Fruit fly (Drosophila melanogaster) whole organism, embryonic: Measurements from ENCODE around the gene CG13991.

ENCODE experiments used
- Asciz ChIP-seq: fragments of 200-800 bp; sonication (Bioruptor generic); optimal IDR thresholded peaks from 2 replicates; lab custom pipeline; 2017; ENCODE audit warnings: missing biosample characterization, mild to moderate bottlenecking, missing genetic modification characterization, missing genetic modification reagents
- Atf3 ChIP-seq: fragments of 200-800 bp; sonication (Bioruptor generic); optimal IDR thresholded peaks from 3 replicates; lab custom pipeline; 2016; ENCODE audit warnings: missing biosample characterization, missing genetic modification characterization
- CG11695 ChIP-seq: fragments of 200-800 bp; sonication (Bioruptor generic); IDR thresholded peaks from 3 replicates; pipeline ENCODE4 v1.3.6; 2022; ENCODE audit warnings: missing biosample characterization, missing genetic modification characterization
- CG12391 ChIP-seq: fragments of 200-800 bp; sonication (Bioruptor generic); optimal IDR thresholded peaks from 3 replicates; lab custom pipeline; 2018; ENCODE audit warnings: missing biosample characterization, mild to moderate bottlenecking, missing genetic modification characterization, moderate library complexity
- CG13424 ChIP-seq: fragments of 200-800 bp; sonication (Bioruptor generic); optimal IDR thresholded peaks from 2 replicates; lab custom pipeline; 2019; ENCODE audit warnings: missing biosample characterization, mild to moderate bottlenecking, missing genetic modification characterization, moderate library complexity
- CG13775 ChIP-seq: fragments of 200-800 bp; sonication (Bioruptor generic); optimal IDR thresholded peaks from 3 replicates; lab custom pipeline; 2017; ENCODE audit warnings: missing biosample characterization, mild to moderate bottlenecking, missing genetic modification characterization
- CG15479 ChIP-seq: fragments of 200-800 bp; sonication (Bioruptor generic); optimal IDR thresholded peaks from 3 replicates; lab custom pipeline; 2019; ENCODE audit warnings: missing biosample characterization, mild to moderate bottlenecking, missing genetic modification characterization, moderate library complexity
- CG15696 ChIP-seq: fragments of 200-800 bp; sonication (Bioruptor generic); optimal IDR thresholded peaks from 2 replicates; lab custom pipeline; 2019; ENCODE audit warnings: missing biosample characterization, mild to moderate bottlenecking, missing genetic modification characterization, moderate library complexity
- CG16815 ChIP-seq: fragments of 200-800 bp; sonication (Bioruptor generic); optimal IDR thresholded peaks from 3 replicates; lab custom pipeline; 2017; ENCODE audit warnings: missing biosample characterization, mild to moderate bottlenecking, missing genetic modification characterization
- CG17186 ChIP-seq: fragments of 200-800 bp; sonication (Bioruptor generic); optimal IDR thresholded peaks from 3 replicates; lab custom pipeline; 2017; ENCODE audit warnings: missing biosample characterization, missing genetic modification reagents, missing genetic modification characterization
- CG17912 ChIP-seq: fragments of 200-800 bp; sonication (Bioruptor generic); optimal IDR thresholded peaks from 2 replicates; lab custom pipeline; 2018; ENCODE audit warnings: missing biosample characterization, mild to moderate bottlenecking, missing genetic modification characterization
- CG1792 ChIP-seq: fragments of 200-800 bp; sonication (Bioruptor generic); optimal IDR thresholded peaks from 2 replicates; lab custom pipeline; 2016; ENCODE audit warnings: missing biosample characterization, missing genetic modification characterization
- CG4707 ChIP-seq: fragments of 200-800 bp; sonication (Bioruptor generic); optimal IDR thresholded peaks from 2 replicates; lab custom pipeline; 2018; ENCODE audit warnings: missing biosample characterization, mild to moderate bottlenecking, missing genetic modification characterization, moderate library complexity
- CG9215 ChIP-seq: fragments of 200-800 bp; sonication (Bioruptor generic); IDR thresholded peaks from 2 replicates; pipeline ENCODE4 v1.3.6; 2022; ENCODE audit warnings: missing biosample characterization, missing genetic modification characterization
- CG9727 ChIP-seq: fragments of 200-800 bp; sonication (Bioruptor generic); optimal IDR thresholded peaks from 3 replicates; lab custom pipeline; 2017; ENCODE audit warnings: missing biosample characterization, mild to moderate bottlenecking, missing genetic modification characterization
- Dbx ChIP-seq: fragments of 200-800 bp; sonication (Bioruptor generic); IDR thresholded peaks from 3 replicates; pipeline ENCODE4 v1.3.6; 2022; ENCODE audit warnings: missing biosample characterization, missing genetic modification characterization
- E2f2 ChIP-seq: fragments of 200-800 bp; sonication (Bioruptor generic); IDR thresholded peaks from 2 replicates; pipeline ENCODE4 v1.3.6; 2022; ENCODE audit warnings: missing biosample characterization, missing genetic modification characterization
- Hmr ChIP-seq: fragments of 200-800 bp; sonication (Bioruptor generic); optimal IDR thresholded peaks from 3 replicates; lab custom pipeline; 2017; ENCODE audit warnings: mild to moderate bottlenecking, missing biosample characterization, missing genetic modification reagents, missing genetic modification characterization
- Hr51 ChIP-seq, 2 experiments: fragments of 200-800 bp; sonication (Bioruptor generic); optimal IDR thresholded peaks; 2 replicates in 1 of 2; 3 replicates in 1 of 2; lab custom pipeline; 2016 to 2018; ENCODE audit warnings: missing biosample characterization in 2 of 2, missing genetic modification characterization in 2 of 2, mild to moderate bottlenecking in 1 of 2, moderate library complexity in 1 of 2
- MTF-1 ChIP-seq: fragments of 200-800 bp; sonication (Bioruptor generic); optimal IDR thresholded peaks from 2 replicates; lab custom pipeline; 2018; ENCODE audit warnings: missing biosample characterization, mild to moderate bottlenecking, missing genetic modification characterization, borderline replicate concordance
- Neu2 ChIP-seq: fragments of 200-800 bp; sonication (Bioruptor generic); optimal IDR thresholded peaks from 3 replicates; lab custom pipeline; 2016; ENCODE audit warnings: missing biosample characterization, missing genetic modification characterization, borderline replicate concordance
- Rfx ChIP-seq: fragments of 200-800 bp; sonication (Bioruptor generic); IDR thresholded peaks from 2 replicates; pipeline ENCODE4 v1.3.6; 2022; ENCODE audit warnings: missing biosample characterization, missing genetic modification characterization
- Rx ChIP-seq: fragments of 200-800 bp; sonication (Bioruptor generic); IDR thresholded peaks from 2 replicates; pipeline ENCODE4 v1.3.6; 2022; ENCODE audit warnings: missing biosample characterization, missing genetic modification characterization
- TFAM ChIP-seq: fragments of 200-800 bp; sonication (Bioruptor generic); optimal IDR thresholded peaks from 2 replicates; lab custom pipeline; 2017; ENCODE audit warnings: missing biosample characterization, missing genetic modification characterization, inconsistent platforms
- ac ChIP-seq: fragments of 200-800 bp; sonication (Bioruptor generic); optimal IDR thresholded peaks from 3 replicates; lab custom pipeline; 2017; ENCODE audit warnings: missing biosample characterization, mild to moderate bottlenecking, missing genetic modification characterization
- ap ChIP-seq: fragments of 200-800 bp; sonication (Bioruptor generic); IDR thresholded peaks from 2 replicates; pipeline ENCODE4 v1.3.6; 2022; ENCODE audit warnings: missing biosample characterization, missing genetic modification characterization
- bab2 ChIP-seq: fragments of 200-800 bp; sonication (Bioruptor generic); optimal IDR thresholded peaks from 2 replicates; lab custom pipeline; 2016; ENCODE audit warnings: missing biosample characterization, missing genetic modification characterization
- cas ChIP-seq: fragments of 200-800 bp; sonication (Bioruptor generic); IDR thresholded peaks from 2 replicates; pipeline ENCODE4 v1.3.6; 2022; ENCODE audit warnings: missing biosample characterization, missing genetic modification characterization
- crp ChIP-seq, 2 experiments: fragments of 200-800 bp; sonication (Bioruptor generic); optimal IDR thresholded peaks; 2 replicates in 1 of 2; 3 replicates in 1 of 2; lab custom pipeline; 2017; ENCODE audit warnings: missing biosample characterization in 2 of 2, missing genetic modification characterization in 2 of 2, mild to moderate bottlenecking in 1 of 2, moderate library complexity in 1 of 2
- dimm ChIP-seq: fragments of 200-800 bp; sonication (Bioruptor generic); IDR thresholded peaks from 2 replicates; pipeline ENCODE4 v1.3.6; 2022; ENCODE audit warnings: missing biosample characterization, missing genetic modification characterization
- dysf ChIP-seq: fragments of 200-800 bp; sonication (Bioruptor generic); IDR thresholded peaks from 3 replicates; pipeline ENCODE4 v1.3.6; 2022; ENCODE audit warnings: missing biosample characterization, missing genetic modification characterization
- en ChIP-seq: fragments of 200-800 bp; sonication (Bioruptor generic); optimal IDR thresholded peaks from 2 replicates; lab custom pipeline; 2016; ENCODE audit warnings: missing biosample characterization, missing genetic modification characterization
- eyg ChIP-seq: fragments of 200-800 bp; sonication (Bioruptor generic); optimal IDR thresholded peaks from 3 replicates; lab custom pipeline; 2016; ENCODE audit warnings: missing biosample characterization, missing genetic modification characterization
- fru ChIP-seq: fragments of >200 bp; optimal IDR thresholded peaks from 2 replicates; lab custom pipeline; 2017
- grau ChIP-seq: fragments of 200-800 bp; optimal IDR thresholded peaks from 3 replicates; lab custom pipeline; 2019; ENCODE audit warnings: missing biosample characterization, mild to moderate bottlenecking, missing genetic modification characterization, moderate library complexity
- gsb-n ChIP-seq: fragments of 200-800 bp; sonication (Bioruptor generic); optimal IDR thresholded peaks from 3 replicates; lab custom pipeline; 2018; ENCODE audit warnings: missing biosample characterization, mild to moderate bottlenecking, missing genetic modification characterization
- gt ChIP-seq: fragments of 200-800 bp; sonication (Bioruptor generic); IDR thresholded peaks from 2 replicates; pipeline ENCODE4 v1.3.6; 2022; ENCODE audit warnings: missing biosample characterization, missing genetic modification characterization
- hkb ChIP-seq, 2 experiments: fragments of 200-800 bp in 1 of 2; fragments of >200 bp in 1 of 2; sonication (Bioruptor generic) in 1 of 2; IDR thresholded peaks in 1 of 2; optimal IDR thresholded peaks in 1 of 2; 2 replicates each; pipeline versions ENCODE4 v1.3.6 to Lab custom; 2017 to 2022; ENCODE audit warnings: missing biosample characterization in 1 of 2, missing genetic modification characterization in 1 of 2
- jing ChIP-seq: fragments of 200-800 bp; sonication (Bioruptor generic); optimal IDR thresholded peaks from 2 replicates; lab custom pipeline; 2018; ENCODE audit warnings: missing biosample characterization, mild to moderate bottlenecking, missing genetic modification characterization
- kah ChIP-seq: fragments of 200-800 bp; sonication (Bioruptor generic); optimal IDR thresholded peaks from 2 replicates; lab custom pipeline; 2018; ENCODE audit warnings: missing biosample characterization, mild to moderate bottlenecking, missing genetic modification characterization
- lab ChIP-seq: fragments of 200-800 bp; sonication (Bioruptor generic); optimal IDR thresholded peaks from 3 replicates; lab custom pipeline; 2017; ENCODE audit warnings: missing biosample characterization, missing genetic modification characterization, mild to moderate bottlenecking, moderate library complexity, missing genetic modification reagents
- phol ChIP-seq: fragments of 200-800 bp; sonication (Bioruptor generic); optimal IDR thresholded peaks from 3 replicates; lab custom pipeline; 2018; ENCODE audit warnings: missing biosample characterization, mild to moderate bottlenecking, missing genetic modification characterization, moderate library complexity
- repo ChIP-seq: fragments of 200-800 bp; sonication (Bioruptor generic); optimal IDR thresholded peaks from 2 replicates; lab custom pipeline; 2016; ENCODE audit warnings: missing biosample characterization, missing genetic modification characterization
- ro ChIP-seq: fragments of 200-800 bp; sonication (Bioruptor generic); IDR thresholded peaks from 2 replicates; pipeline ENCODE4 v1.3.6; 2022; ENCODE audit warnings: missing biosample characterization, missing genetic modification characterization
- sens ChIP-seq: fragments of 200-800 bp; sonication (Bioruptor generic); peaks from one replicate; lab custom pipeline; 2016; ENCODE audit warnings: missing biosample characterization, missing genetic modification characterization
- sisA ChIP-seq: fragments of 200-800 bp; sonication (Bioruptor generic); IDR thresholded peaks from 2 replicates; pipeline ENCODE4 v1.3.6; 2022; ENCODE audit warnings: missing biosample characterization, missing genetic modification characterization
- sqz ChIP-seq: fragments of 200-800 bp; sonication (Bioruptor generic); optimal IDR thresholded peaks from 3 replicates; lab custom pipeline; 2018; ENCODE audit warnings: missing biosample characterization, mild to moderate bottlenecking, missing genetic modification characterization
- wdn ChIP-seq: fragments of 200-800 bp; sonication (Bioruptor generic); IDR thresholded peaks from 2 replicates; pipeline ENCODE4 v1.3.6; 2022; ENCODE audit warnings: missing biosample characterization, missing genetic modification characterization
- zfh2 ChIP-seq: fragments of 200-800 bp; sonication (Bioruptor generic); optimal IDR thresholded peaks from 2 replicates; lab custom pipeline; 2016; ENCODE audit warnings: missing biosample characterization, missing genetic modification characterization

Gene CG13991

DNA sequence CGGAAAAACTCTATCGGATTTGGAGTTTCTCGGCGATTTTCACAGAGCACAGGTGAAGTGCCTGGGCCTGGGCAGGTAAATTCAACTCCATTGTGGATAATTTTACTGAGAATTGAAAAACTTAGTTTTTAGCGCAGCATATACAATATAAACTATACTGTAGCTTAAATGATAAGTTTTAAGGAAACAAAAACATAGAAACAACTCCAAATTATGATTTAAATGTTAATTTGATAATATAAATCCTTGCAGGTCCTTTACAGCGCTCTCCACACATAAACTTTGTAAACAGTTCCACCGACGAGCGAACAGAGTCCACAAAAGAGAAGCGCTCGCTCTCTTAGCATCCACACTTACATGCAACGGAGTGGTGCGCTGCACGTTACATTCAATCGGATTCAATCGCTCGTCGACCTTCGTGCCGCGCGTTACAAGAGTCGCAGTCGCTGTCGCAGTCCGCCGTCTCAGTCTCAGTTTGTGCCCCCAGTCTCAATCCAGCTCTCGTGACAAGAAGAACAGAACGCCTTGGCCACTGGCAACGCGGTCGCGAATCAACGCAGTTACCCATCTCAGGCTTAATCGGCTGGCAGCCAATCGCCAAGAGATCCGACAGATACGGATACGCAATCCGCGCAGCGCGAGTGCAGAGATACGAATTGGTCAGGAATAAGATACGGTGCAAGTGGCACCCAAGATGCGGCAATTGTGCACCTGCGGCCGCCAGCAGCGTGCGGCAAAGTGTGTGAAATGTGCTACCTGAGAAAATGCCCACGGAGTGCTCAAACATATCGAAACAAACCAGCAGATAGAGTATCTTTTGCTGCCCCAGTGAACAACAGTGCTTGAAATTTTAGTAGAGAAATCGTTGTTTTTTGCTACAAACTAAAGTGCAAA lies 39.8 kb downstream of the CG13991 start, which contains the start of gene smal (continued):
- TF ChIP-seq Atf3 (GFP tag; lab: Kevin White, UChicago) (no peak), phol (tag; lab: Kevin White, UChicago) (no peak), CG17912 (GFP tag; lab: Kevin White, UChicago) (no peak), crp (GFP tag; optimal IDR thresholded peaks at IDR 0.05; lab: Kevin White, UChicago) (no peak), kah (GFP tag; lab: Kevin White, UChicago) (no peak), dysf (GFP tag; lab: Robert Waterston, UW) (no peak), CG9215 (GFP tag; lab: Robert Waterston, UW) (no peak), sens (GFP tag; lab: Kevin White, UChicago) (peak; percentile 86), CG13775 (GFP tag; lab: Kevin White, UChicago) (peak; percentile 1), CG11695 (GFP tag; lab: Robert Waterston, UW) (no peak), cas (GFP tag; lab: Robert Waterston, UW) (no peak), Asciz (GFP tag; lab: Kevin White, UChicago) (no peak), fru (lab: Kevin White, UChicago) (no peak), CG9727 (GFP tag; lab: Kevin White, UChicago) (no peak), CG12391 (no peak), CG17186 (GFP tag; lab: Kevin White, UChicago) (no peak), Dbx (no peak), Rfx (GFP tag; lab: Robert Waterston, UW) (0 out of 2 replicates have a peak, but pooled peaks have one; percentile 5), lab (GFP tag; lab: Kevin White, UChicago) (peak; percentile 45), zfh2 (GFP tag; lab: Kevin White, UChicago) (no peak), MTF-1 (GFP tag; lab: Kevin White, UChicago) (no peak), ac (GFP tag; lab: Kevin White, UChicago) (peak; percentile 31), gt (GFP tag; lab: Robert Waterston, UW) (no peak), Rx (GFP tag; lab: Robert Waterston, UW) (no peak), TFAM (no peak), Hmr (GFP tag; lab: Kevin White, UChicago) (peak; percentile 41), CG13424 (tag; lab: Kevin White, UChicago) (no peak), gsb-n (tag; lab: Kevin White, UChicago) (no peak), grau (tag; lab: Kevin White, UChicago) (no peak), bab2 (GFP tag; lab: Kevin White, UChicago) (no peak), eyg (no peak), sqz (no peak), repo (GFP tag; lab: Kevin White, UChicago) (peak; percentile 17), wdn (GFP tag; lab: Robert Waterston, UW) (no peak), CG4707 (GFP tag; lab: Kevin White, UChicago) (peak; percentile 36), sisA (no peak), Hr51 (GFP tag; optimal IDR thresholded peaks at IDR 0.05; lab: Kevin White, UChicago) (peak in 1 of 2 experiments; percentile 34), en (no peak), CG15479 (GFP tag; lab: Kevin White, UChicago) (peak; percentile 91), dimm (GFP tag; lab: Robert Waterston, UW) (no peak), CG1792 (GFP tag; lab: Kevin White, UChicago) (no peak), ro (GFP tag; lab: Robert Waterston, UW) (no peak), CG16815 (GFP tag; lab: Kevin White, UChicago) (no peak), E2f2 (GFP tag; lab: Robert Waterston, UW) (no peak), CG15696 (no peak), Neu2 (no peak), ap (GFP tag; lab: Robert Waterston, UW) (no peak), jing (GFP tag; lab: Kevin White, UChicago) (peak; percentile 23), hkb (optimal IDR thresholded peaks at IDR 0.05; lab: Kevin White, UChicago) (no peak), hkb (GFP tag; IDR thresholded peaks at IDR 0.05; lab: Robert Waterston, UW) (peak; percentile 48)
